Worm (Caenorhabditis elegans) whole organism, L2 larva: ENCODE results near the gene srz-20.

Source experiments
- fos-1 ChIP-seq: fragments of 150-350 bp; optimal IDR thresholded peaks from 2 replicates; lab custom pipeline; 2014; ENCODE audit warnings: missing biosample characterization, missing genetic modification characterization
- mab-5 ChIP-seq: fragments of 150-350 bp; optimal IDR thresholded peaks from 2 replicates; lab custom pipeline; 2014; ENCODE audit warnings: missing biosample characterization, missing genetic modification characterization
- nhr-12 ChIP-seq: fragments of 150-350 bp; optimal IDR thresholded peaks from 2 replicates; lab custom pipeline; 2014; ENCODE audit warnings: missing biosample characterization, missing genetic modification characterization
- nhr-77 ChIP-seq: fragments of 150-350 bp; optimal IDR thresholded peaks from 2 replicates; lab custom pipeline; 2014; ENCODE audit warnings: missing biosample characterization, missing genetic modification characterization
- snpc-4 ChIP-seq: fragments of 150-350 bp; optimal IDR thresholded peaks from 2 replicates; lab custom pipeline; 2014; ENCODE audit warnings: missing biosample characterization, missing genetic modification characterization

DNA sequence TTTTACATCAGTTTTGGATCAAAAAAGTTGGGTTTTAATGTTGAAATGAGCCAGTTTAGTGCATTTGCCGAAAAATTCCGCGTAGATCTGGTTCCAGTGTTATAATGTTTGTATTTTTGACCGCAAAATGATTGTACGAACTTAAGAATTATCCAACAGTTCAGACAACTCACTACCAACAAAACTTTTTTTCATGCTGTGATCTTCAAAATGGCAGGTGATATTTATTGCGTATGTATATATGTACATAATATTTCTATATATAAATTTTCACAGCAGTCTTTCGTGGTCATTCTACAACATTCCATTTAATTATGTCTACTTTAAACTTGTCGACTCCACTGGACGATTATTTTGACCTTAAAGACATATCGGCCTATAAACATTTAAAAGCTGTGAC is at the start of gene srz-20:
- no peak for TF ChIP-seq fos-1 (tag; lab: Kevin White, UChicago)
- no peak for TF ChIP-seq snpc-4 (tag; lab: Kevin White, UChicago)
- TF ChIP-seq nhr-77 (tag; lab: Kevin White, UChicago), result no peak
- TF ChIP-seq nhr-12 (tag; lab: Kevin White, UChicago), result no peak
- TF ChIP-seq mab-5 (tag; lab: Kevin White, UChicago), result no peak
